Fruit fly (Drosophila melanogaster): ENCODE data around the gene CG6793.

Gene CG6793

DNA sequence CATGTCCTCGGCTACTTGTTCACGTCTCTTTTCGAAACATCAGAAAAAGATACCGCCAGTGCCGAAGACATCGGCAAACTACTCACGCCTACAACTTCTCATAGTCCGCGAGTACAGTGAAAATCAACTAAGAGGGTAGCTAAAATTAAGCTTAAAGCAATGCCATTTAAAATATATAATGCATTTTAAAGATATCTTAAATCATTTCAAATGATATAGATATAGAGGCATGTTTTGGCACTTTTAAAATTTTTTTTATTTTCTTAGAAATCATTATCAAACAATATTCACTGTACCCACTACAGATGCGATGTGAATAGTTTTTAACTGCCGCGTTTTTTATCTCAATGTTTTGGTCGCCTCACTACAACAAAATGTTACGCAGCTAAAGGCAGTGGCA is 8.4 kb downstream of the CG6793 start (continued):
- TF ChIP-seq CG15514 (GFP tag; optimal IDR thresholded peaks at IDR 0.05) (no peak), ase (GFP tag; IDR thresholded peaks at IDR 0.05) (no peak), Xbp1 (GFP tag; optimal IDR thresholded peaks at IDR 0.05) (peak; percentile 7), HLH54F (GFP tag; optimal IDR thresholded peaks at IDR 0.05) (no peak), caup (GFP tag; optimal IDR thresholded peaks at IDR 0.05; ENCODE audit: severe bottlenecking) (no peak), nerfin-1 (tag; optimal IDR thresholded peaks at IDR 0.05) (no peak), aop (GFP tag; IDR thresholded peaks at IDR 0.05) (no peak), Max (GFP tag; optimal IDR thresholded peaks at IDR 0.05) (no peak), unc-4 (GFP tag; IDR thresholded peaks at IDR 0.05; ENCODE audit: partially characterized antibody) (no peak), inv (GFP tag; IDR thresholded peaks at IDR 0.05; ENCODE audit: partially characterized antibody) (no peak), Tbp (GFP tag; optimal IDR thresholded peaks at IDR 0.05) (no peak), gsb (GFP tag; IDR thresholded peaks at IDR 0.05) (no peak), BEAF-32 (GFP tag; optimal IDR thresholded peaks at IDR 0.05) (no peak), tap (tag; optimal IDR thresholded peaks at IDR 0.05) (peak; percentile 54), CG13624 (GFP tag; optimal IDR thresholded peaks at IDR 0.05) (no peak), CG3995 (GFP tag; optimal IDR thresholded peaks at IDR 0.05) (no peak), CG3726 (GFP tag; IDR thresholded peaks at IDR 0.05) (no peak), CG17361 (GFP tag; IDR thresholded peaks at IDR 0.05) (0 out of 3 replicates have a peak, but pooled peaks have one; percentile 30), CG7786 (GFP tag; optimal IDR thresholded peaks at IDR 0.05) (no peak), Hr51 (GFP tag; optimal IDR thresholded peaks at IDR 0.05) (peak in 1 of 2 experiments; percentile 31), Mes4 (GFP tag; optimal IDR thresholded peaks at IDR 0.05) (no peak), Dp (GFP tag; optimal IDR thresholded peaks at IDR 0.05) (no peak), CG10274 (GFP tag; optimal IDR thresholded peaks at IDR 0.05) (no peak), CG2875 (GFP tag; optimal IDR thresholded peaks at IDR 0.05) (no peak), wek (GFP tag; optimal IDR thresholded peaks at IDR 0.05) (no peak), CG4404 (GFP tag; IDR thresholded peaks at IDR 0.05) (no peak), Ravus (GFP tag; IDR thresholded peaks at IDR 0.05) (no peak), CG7745 (tag; optimal IDR thresholded peaks at IDR 0.05) (no peak), hbn (GFP tag; IDR thresholded peaks at IDR 0.05; ENCODE audit: partially characterized antibody) (no peak), CG9215 (GFP tag; IDR thresholded peaks at IDR 0.05) (no peak), Hr3 (GFP tag; optimal IDR thresholded peaks at IDR 0.05) (peak; percentile 1), CG13894 (tag; optimal IDR thresholded peaks at IDR 0.05) (no peak), fd64A (GFP tag; optimal IDR thresholded peaks at IDR 0.05) (no peak), eyg (GFP tag; optimal IDR thresholded peaks at IDR 0.05) (no peak), pnt (GFP tag; optimal IDR thresholded peaks at IDR 0.05) (no peak), CG12942 (GFP tag; optimal IDR thresholded peaks at IDR 0.05) (no peak), MBD-R2 (GFP tag; IDR thresholded peaks at IDR 0.05) (no peak), otp (GFP tag; IDR thresholded peaks at IDR 0.05) (0 out of 3 replicates have a peak, but pooled peaks have one; percentile 38), CG42726 (GFP tag; IDR thresholded peaks at IDR 0.05; ENCODE audit: partially characterized antibody) (no peak), prd (optimal IDR thresholded peaks at IDR 0.05) (no peak), prd (GFP tag; IDR thresholded peaks at IDR 0.05) (peak; percentile 67), zfh1 (GFP tag; IDR thresholded peaks at IDR 0.05) (0 out of 3 replicates have a peak, but pooled peaks have one; percentile 27), lov (optimal IDR thresholded peaks at IDR 0.05) (no peak), lov (GFP tag; IDR thresholded peaks at IDR 0.05) (no peak), ssp (GFP tag; IDR thresholded peaks at IDR 0.05) (0 out of 2 replicates have a peak, but pooled peaks have one; percentile 13), Dip2 (GFP tag; IDR thresholded peaks at IDR 0.05) (no peak), CG17568 (GFP tag; optimal IDR thresholded peaks at IDR 0.05) (no peak), zen (tag; optimal IDR thresholded peaks at IDR 0.05) (peak; percentile 13), CG5245 (GFP tag; optimal IDR thresholded peaks at IDR 0.05) (no peak), CG15479 (GFP tag; optimal IDR thresholded peaks at IDR 0.05) (no peak), Dref (GFP tag; IDR thresholded peaks at IDR 0.05) (no peak), CG9797 (GFP tag; optimal IDR thresholded peaks at IDR 0.05) (no peak)
